Worm (Caenorhabditis elegans): ENCODE data around the gene fbxa-99.

Gene fbxa-99

ce11 chrV:15952762-15953161 is 29.9 kb downstream of the fbxa-99 start, which contains the start of gene srw-56:
Gene srw-56, minus strand, starts transcription at chrV:15952862.
- TF ChIP-seq tbx-7 (tag; optimal IDR thresholded peaks at IDR 0.05) (no peak), ttx-3 (tag; optimal IDR thresholded peaks at IDR 0.05) (no peak), pha-2 (tag; optimal IDR thresholded peaks at IDR 0.05) (no peak), nfya-1 (tag; optimal IDR thresholded peaks at IDR 0.05) (no peak), elt-4 (tag; optimal IDR thresholded peaks at IDR 0.05) (no peak), fax-1 (tag; optimal IDR thresholded peaks at IDR 0.05) (no peak), T23F11.4 (GFP tag; optimal IDR thresholded peaks at IDR 0.05) (no peak), sdc-2 (tag; optimal IDR thresholded peaks at IDR 0.05) (no peak), ama-1 (optimal IDR thresholded peaks at IDR 0.05) (no peak)

ce11 chrV:15950903-15951302 is 31.8 kb downstream of the fbxa-99 start, which contains the start of gene srw-59:
Gene srw-59, minus strand, starts transcription at chrV:15951003.
- TF ChIP-seq madf-2 (tag; optimal IDR thresholded peaks at IDR 0.05) (no peak), fax-1 (tag; optimal IDR thresholded peaks at IDR 0.05) (no peak), Y22D7AL.16 (tag; optimal IDR thresholded peaks at IDR 0.05) (no peak), che-1 (tag; optimal IDR thresholded peaks at IDR 0.05) (no peak), C08G9.2 (tag; optimal IDR thresholded peaks at IDR 0.05) (no peak), tbx-2 (tag; optimal IDR thresholded peaks at IDR 0.05) (no peak), ceh-14 (tag; optimal IDR thresholded peaks at IDR 0.05) (no peak), lim-6 (tag; optimal IDR thresholded peaks at IDR 0.05) (no peak), eyg-1 (tag; optimal IDR thresholded peaks at IDR 0.05) (no peak)

- no peak for TF ChIP-seq pag-3 (tag; optimal IDR thresholded peaks at IDR 0.05; ENCODE audit: borderline replicate concordance)
- no peak for TF ChIP-seq unc-42 (tag; optimal IDR thresholded peaks at IDR 0.05)
- no peak for TF ChIP-seq ahr-1 (tag; optimal IDR thresholded peaks at IDR 0.05)
Measured at ce11 chrV:15943125-15943524, 39.5 kb downstream of the fbxa-99 start, which contains the start of gene srw-53. Gene srw-53, plus strand, starts transcription at chrV:15943425.

- TF ChIP-seq unc-55 (GFP tag; optimal IDR thresholded peaks at IDR 0.05) (no peak), nhr-11 (tag; optimal IDR thresholded peaks at IDR 0.05) (no peak), ceh-22 (tag; optimal IDR thresholded peaks at IDR 0.05) (no peak), ceh-45 (GFP tag; IDR thresholded peaks at IDR 0.05) (no peak), pag-3 (tag; optimal IDR thresholded peaks at IDR 0.05; ENCODE audit: borderline replicate concordance) (no peak), nfya-1 (tag; optimal IDR thresholded peaks at IDR 0.05) (no peak), hlh-15 (tag; optimal IDR thresholded peaks at IDR 0.05) (no peak), K09A11.1 (tag; optimal IDR thresholded peaks at IDR 0.05; ENCODE audit: insufficient read depth) (no peak), unc-3 (GFP tag; conservative IDR thresholded peaks at IDR 0.05) (no peak), unc-3 (tag; optimal IDR thresholded peaks at IDR 0.05) (no peak)
Measured at ce11 chrV:15940254-15940653, 42.4 kb downstream of the fbxa-99 start, which contains the start of gene srw-55. Gene srw-55, minus strand, starts transcription at chrV:15940354.

ce11 chrV:15932390-15932789 is 50.3 kb downstream of the fbxa-99 start, which contains the start of gene srw-26:
Gene srw-26, minus strand, starts transcription at chrV:15932490.
- TF ChIP-seq unc-86 (tag; optimal IDR thresholded peaks at IDR 0.05) (no peak), fax-1 (tag; optimal IDR thresholded peaks at IDR 0.05) (no peak), ref-2 (tag; optimal IDR thresholded peaks at IDR 0.05) (no peak), fkh-6 (tag; optimal IDR thresholded peaks at IDR 0.05) (no peak), unc-55 (GFP tag; optimal IDR thresholded peaks at IDR 0.05) (no peak), pag-3 (tag; optimal IDR thresholded peaks at IDR 0.05; ENCODE audit: borderline replicate concordance) (no peak), ceh-34 (tag; optimal IDR thresholded peaks at IDR 0.05) (no peak), sox-4 (tag; optimal IDR thresholded peaks at IDR 0.05) (no peak), rnt-1 (tag; optimal IDR thresholded peaks at IDR 0.05) (no peak), C08G9.2 (tag; optimal IDR thresholded peaks at IDR 0.05) (no peak), ceh-14 (tag; optimal IDR thresholded peaks at IDR 0.05) (no peak), nhr-232 (tag; optimal IDR thresholded peaks at IDR 0.05) (no peak)

All from whole organism, late embryonic.